Worm (Caenorhabditis elegans): ENCODE data around the gene D1022.2.

Gene D1022.2

ce11 chrII:7459205-7459604, at the start of gene D1022.2:
TSS of gene D1022.2 (plus strand) at chrII:7459505.
- TF ChIP-seq ztf-11 (tag; optimal IDR thresholded peaks at IDR 0.05) (no peak), nhr-84 (tag; optimal IDR thresholded peaks at IDR 0.05) (no peak), pax-3 (tag; optimal IDR thresholded peaks at IDR 0.05) (no peak), egl-27 (tag; optimal IDR thresholded peaks at IDR 0.05) (no peak)

ce11 chrII:7411930-7412329, 47.4 kb upstream of the D1022.2 start, which contains the start of gene K02A2.5:
TSS of gene K02A2.5 (minus strand) at chrII:7412030.
- no peak for TF ChIP-seq fkh-8 (tag; optimal IDR thresholded peaks at IDR 0.05)
- no peak for TF ChIP-seq egl-13 (tag; optimal IDR thresholded peaks at IDR 0.05)
- TF ChIP-seq ceh-90 (tag; optimal IDR thresholded peaks at IDR 0.05) = no peak
- no peak for TF ChIP-seq nhr-237 (tag; optimal IDR thresholded peaks at IDR 0.05)
- TF ChIP-seq sup-37 (GFP tag; optimal IDR thresholded peaks at IDR 0.05) = no peak
- TF ChIP-seq skn-1 (tag; optimal IDR thresholded peaks at IDR 0.05) = no peak
- no peak for TF ChIP-seq ces-1 (GFP tag; optimal IDR thresholded peaks at IDR 0.05)
- no peak for TF ChIP-seq nhr-85 (tag)
- TF ChIP-seq unc-30 (tag; optimal IDR thresholded peaks at IDR 0.05) = no peak
- TF ChIP-seq snpc-4 (tag; optimal IDR thresholded peaks at IDR 0.05) = no peak
- no peak for TF ChIP-seq jun-1 (tag; optimal IDR thresholded peaks at IDR 0.05)

ce11 chrII:7413275-7413674, 46.0 kb upstream of the D1022.2 start:
- TF ChIP-seq dsc-1 (tag; optimal IDR thresholded peaks at IDR 0.05) (peak; percentile 12), lin-35 (GFP tag; optimal IDR thresholded peaks at IDR 0.05) (no peak), swsn-7 (tag; optimal IDR thresholded peaks at IDR 0.05) (no peak), lin-14 (GFP tag; optimal IDR thresholded peaks at IDR 0.05) (peak; percentile 44), elt-3 (tag; optimal IDR thresholded peaks at IDR 0.05) (peak in 5 of 6 experiments; percentile 32 to 73 (median 61)), hlh-4 (tag; optimal IDR thresholded peaks at IDR 0.05) (no peak), nhr-19 (GFP tag; conservative IDR thresholded peaks at IDR 0.05) (peak; percentile 18), tbx-2 (tag; optimal IDR thresholded peaks at IDR 0.05) (peak; percentile 37), blmp-1 (tag; optimal IDR thresholded peaks at IDR 0.05) (peak; percentile 76), ztf-4 (tag; optimal IDR thresholded peaks at IDR 0.05) (no peak), lin-13 (GFP tag; optimal IDR thresholded peaks at IDR 0.05) (no peak), nhr-85 (tag) (peak; percentile 91), C16A3.4 (tag; optimal IDR thresholded peaks at IDR 0.05) (no peak), grh-1 (GFP tag; IDR thresholded peaks at IDR 0.05) (peak; percentile 36; the same call in 1 of the 2 replicates), skn-1 (tag; optimal IDR thresholded peaks at IDR 0.05) (no peak), F16B12.6 (tag; optimal IDR thresholded peaks at IDR 0.05) (no peak), pax-3 (tag; optimal IDR thresholded peaks at IDR 0.05) (no peak), snu-23 (GFP tag; optimal IDR thresholded peaks at IDR 0.05) (peak; percentile 14), nhr-20 (tag; optimal IDR thresholded peaks at IDR 0.05) (peak; percentile 49), hlh-17 (GFP tag; optimal IDR thresholded peaks at IDR 0.05; ENCODE audit: borderline replicate concordance) (no peak), nhr-71 (tag; optimal IDR thresholded peaks at IDR 0.05) (peak; percentile 59), unc-98 (GFP tag; IDR thresholded peaks at IDR 0.05) (no peak)

ce11 chrII:7413764-7414163, 45.5 kb upstream of the D1022.2 start:
- TF ChIP-seq hlh-4 (tag; optimal IDR thresholded peaks at IDR 0.05) (no peak), nhr-85 (tag) (no peak), zag-1 (tag; optimal IDR thresholded peaks at IDR 0.05) (no peak), lin-14 (GFP tag; optimal IDR thresholded peaks at IDR 0.05) (no peak), aha-1 (tag; optimal IDR thresholded peaks at IDR 0.05) (no peak), swsn-7 (tag; optimal IDR thresholded peaks at IDR 0.05) (no peak), lin-39 (tag; optimal IDR thresholded peaks at IDR 0.05) (no peak), ztf-11 (tag; optimal IDR thresholded peaks at IDR 0.05) (no peak), hpl-2 (GFP tag; optimal IDR thresholded peaks at IDR 0.05) (no peak)
